Fruit fly (Drosophila melanogaster) whole organism, embryonic: Measurements from ENCODE around the gene Piezo.

Experiments
- Abd-B ChIP-seq: fragments of 200-800 bp; sonication (Bioruptor generic); optimal IDR thresholded peaks from 2 replicates; lab custom pipeline; 2018; ENCODE audit warnings: missing biosample characterization, mild to moderate bottlenecking, missing genetic modification characterization, moderate library complexity
- Adf1 ChIP-seq: fragments of 200-800 bp; sonication (Bioruptor generic); IDR thresholded peaks from 2 replicates; pipeline ENCODE4 v1.3.6; 2022; ENCODE audit warnings: missing biosample characterization, missing genetic modification characterization
- BEAF-32 ChIP-seq: fragments of 200-800 bp; sonication (Bioruptor generic); optimal IDR thresholded peaks from 3 replicates; lab custom pipeline; 2017; ENCODE audit warnings: missing biosample characterization, missing genetic modification characterization, mild to moderate bottlenecking, moderate library complexity, missing genetic modification reagents
- Bgb ChIP-seq: fragments of 200-800 bp; sonication (Bioruptor generic); IDR thresholded peaks from 2 replicates; pipeline ENCODE4 v1.3.6; 2022; ENCODE audit warnings: missing biosample characterization, missing genetic modification characterization; ENCODE audit not compliant: partially characterized antibody
- CG10147 ChIP-seq: fragments of 200-800 bp; sonication (Bioruptor generic); optimal IDR thresholded peaks from 2 replicates; lab custom pipeline; 2019; ENCODE audit warnings: missing biosample characterization, mild to moderate bottlenecking, missing genetic modification characterization, moderate library complexity
- CG10654 ChIP-seq: fragments of 200-800 bp; sonication (Bioruptor generic); optimal IDR thresholded peaks from 2 replicates; lab custom pipeline; 2016; ENCODE audit warnings: missing biosample characterization, missing genetic modification characterization
- CG13894 ChIP-seq: fragments of 200-800 bp; sonication (Bioruptor generic); optimal IDR thresholded peaks from 3 replicates; lab custom pipeline; 2018; ENCODE audit warnings: missing biosample characterization, mild to moderate bottlenecking, missing genetic modification characterization, moderate library complexity
- CG14441 ChIP-seq: fragments of 200-800 bp; sonication (Bioruptor generic); IDR thresholded peaks from 2 replicates; pipeline ENCODE4 v1.3.6; 2022; ENCODE audit warnings: missing biosample characterization, missing genetic modification characterization
- CG15479 ChIP-seq: fragments of 200-800 bp; sonication (Bioruptor generic); optimal IDR thresholded peaks from 3 replicates; lab custom pipeline; 2019; ENCODE audit warnings: missing biosample characterization, mild to moderate bottlenecking, missing genetic modification characterization, moderate library complexity
- CG16815 ChIP-seq: fragments of 200-800 bp; sonication (Bioruptor generic); optimal IDR thresholded peaks from 3 replicates; lab custom pipeline; 2017; ENCODE audit warnings: missing biosample characterization, mild to moderate bottlenecking, missing genetic modification characterization
- CG18619 ChIP-seq: fragments of 200-800 bp; sonication (Bioruptor generic); optimal IDR thresholded peaks from 3 replicates; lab custom pipeline; 2017; ENCODE audit warnings: missing biosample characterization, mild to moderate bottlenecking, missing genetic modification characterization
- CG3163 ChIP-seq: fragments of 200-800 bp; sonication (Bioruptor generic); optimal IDR thresholded peaks from 3 replicates; lab custom pipeline; 2016; ENCODE audit warnings: missing biosample characterization, missing genetic modification characterization
- CG34224 ChIP-seq: fragments of 200-800 bp; sonication (Bioruptor generic); IDR thresholded peaks from 3 replicates; pipeline ENCODE4 v1.3.6; 2022; ENCODE audit warnings: missing biosample characterization, missing genetic modification characterization; ENCODE audit not compliant: partially characterized antibody
- CG34376 ChIP-seq: fragments of 200-800 bp; sonication (Bioruptor generic); optimal IDR thresholded peaks from 2 replicates; lab custom pipeline; 2018; ENCODE audit warnings: missing biosample characterization, mild to moderate bottlenecking, missing genetic modification characterization
- CG42726 ChIP-seq: fragments of 200-800 bp; sonication (Bioruptor generic); IDR thresholded peaks from 2 replicates; pipeline ENCODE4 v1.3.6; 2022; ENCODE audit warnings: missing biosample characterization, missing genetic modification characterization; ENCODE audit not compliant: partially characterized antibody
- CG43689 ChIP-seq: fragments of 200-800 bp; sonication (Bioruptor generic); IDR thresholded peaks from 2 replicates; pipeline ENCODE4 v1.3.6; 2022; ENCODE audit warnings: missing biosample characterization, missing genetic modification characterization
- CG6683 ChIP-seq: fragments of 200-800 bp; sonication (Bioruptor generic); optimal IDR thresholded peaks from 2 replicates; lab custom pipeline; 2017; ENCODE audit warnings: missing biosample characterization, mild to moderate bottlenecking, missing genetic modification characterization, missing genetic modification reagents
- CG8765 ChIP-seq: fragments of 200-800 bp; sonication (Bioruptor generic); IDR thresholded peaks from 2 replicates; pipeline ENCODE4 v1.3.6; 2022; ENCODE audit warnings: missing biosample characterization, missing genetic modification characterization
- CG8944 ChIP-seq: fragments of 200-800 bp; sonication (Bioruptor generic); optimal IDR thresholded peaks from 3 replicates; lab custom pipeline; 2016; ENCODE audit warnings: missing biosample characterization, missing genetic modification characterization
- CG9817 ChIP-seq: fragments of 200-800 bp; sonication (Bioruptor generic); optimal IDR thresholded peaks from 2 replicates; lab custom pipeline; 2018; ENCODE audit warnings: missing biosample characterization, mild to moderate bottlenecking, missing genetic modification characterization, moderate library complexity
- CG9876 ChIP-seq: fragments of 200-800 bp; sonication (Bioruptor generic); optimal IDR thresholded peaks from 2 replicates; lab custom pipeline; 2016; ENCODE audit warnings: missing biosample characterization, missing genetic modification characterization
- Camta ChIP-seq: fragments of 200-800 bp; sonication (Bioruptor generic); optimal IDR thresholded peaks from 2 replicates; lab custom pipeline; 2016; ENCODE audit warnings: missing biosample characterization, missing genetic modification characterization
- Fer2 ChIP-seq: fragments of 200-800 bp; sonication (Bioruptor generic); optimal IDR thresholded peaks from 2 replicates; lab custom pipeline; 2018; ENCODE audit warnings: missing biosample characterization, mild to moderate bottlenecking, missing genetic modification characterization, moderate library complexity
- Jarid2 ChIP-seq: fragments of 200-800 bp; sonication (Bioruptor generic); optimal IDR thresholded peaks from 3 replicates; lab custom pipeline; 2017; ENCODE audit warnings: mild to moderate bottlenecking, missing biosample characterization, missing genetic modification reagents, missing genetic modification characterization
- NC2β ChIP-seq: fragments of 200-800 bp; sonication (Bioruptor generic); optimal IDR thresholded peaks from 2 replicates; lab custom pipeline; 2016; ENCODE audit warnings: missing biosample characterization, missing genetic modification characterization
- Rfx ChIP-seq: fragments of 200-800 bp; sonication (Bioruptor generic); IDR thresholded peaks from 2 replicates; pipeline ENCODE4 v1.3.6; 2022; ENCODE audit warnings: missing biosample characterization, missing genetic modification characterization
- Sin3A ChIP-seq: fragments of >200 bp; optimal IDR thresholded peaks from 2 replicates; lab custom pipeline; 2018
- Sry-β ChIP-seq: fragments of 200-800 bp; sonication (Bioruptor generic); optimal IDR thresholded peaks from 2 replicates; lab custom pipeline; 2018; ENCODE audit warnings: missing biosample characterization, mild to moderate bottlenecking, missing genetic modification characterization, moderate library complexity
- Sry-δ ChIP-seq: fragments of 200-800 bp; sonication (Bioruptor generic); optimal IDR thresholded peaks from 2 replicates; lab custom pipeline; 2016; ENCODE audit warnings: missing biosample characterization, missing genetic modification characterization
- ab ChIP-seq: fragments of 200-800 bp; sonication (Bioruptor generic); optimal IDR thresholded peaks from 2 replicates; lab custom pipeline; 2016; ENCODE audit warnings: missing biosample characterization, missing genetic modification characterization
- chif ChIP-seq, 2 experiments: fragments of 200-800 bp; sonication (Bioruptor generic); optimal IDR thresholded peaks; 3 replicates each; lab custom pipeline; 2016; ENCODE audit warnings: missing biosample characterization in 2 of 2, missing genetic modification characterization in 2 of 2
- crol ChIP-seq: fragments of 200-800 bp; sonication (Bioruptor generic); IDR thresholded peaks from 2 replicates; pipeline ENCODE4 v1.3.6; 2022; ENCODE audit warnings: missing biosample characterization, missing genetic modification characterization
- cwo ChIP-seq: fragments of 200-800 bp; sonication (Bioruptor generic); optimal IDR thresholded peaks from 3 replicates; lab custom pipeline; 2017; ENCODE audit warnings: missing biosample characterization, missing genetic modification characterization, mild to moderate bottlenecking, moderate library complexity, missing genetic modification reagents
- disco-r ChIP-seq: fragments of 200-800 bp; sonication (Bioruptor generic); optimal IDR thresholded peaks from 2 replicates; lab custom pipeline; 2016; ENCODE audit warnings: missing biosample characterization, missing genetic modification characterization
- inv ChIP-seq: fragments of 200-800 bp; sonication (Bioruptor generic); IDR thresholded peaks from 2 replicates; pipeline ENCODE4 v1.3.6; 2022; ENCODE audit warnings: missing biosample characterization, missing genetic modification characterization; ENCODE audit not compliant: partially characterized antibody
- jumu ChIP-seq: fragments of 200-800 bp; sonication (Bioruptor generic); optimal IDR thresholded peaks from 3 replicates; lab custom pipeline; 2016; ENCODE audit warnings: missing biosample characterization, missing genetic modification characterization
- mirr ChIP-seq: fragments of 200-800 bp; sonication (Bioruptor generic); optimal IDR thresholded peaks from 3 replicates; lab custom pipeline; 2018; ENCODE audit warnings: missing biosample characterization, mild to moderate bottlenecking, missing genetic modification characterization
- mld ChIP-seq: fragments of 200-800 bp; sonication (Bioruptor generic); IDR thresholded peaks from 3 replicates; pipeline ENCODE4 v1.3.6; 2022; ENCODE audit warnings: missing biosample characterization, missing genetic modification characterization; ENCODE audit not compliant: partially characterized antibody
- nom ChIP-seq: fragments of 200-800 bp; sonication (Bioruptor generic); optimal IDR thresholded peaks from 2 replicates; lab custom pipeline; 2017; ENCODE audit warnings: missing biosample characterization, missing genetic modification characterization, mild to moderate bottlenecking, moderate library complexity, missing genetic modification reagents
- pan ChIP-seq, 4 experiments: fragments of >200 bp in 3 of 4; fragments of 200-800 bp in 1 of 4; sonication (Bioruptor generic) in 1 of 4; optimal IDR thresholded peaks in 3 of 4; IDR thresholded peaks in 1 of 4; 2 replicates each; pipeline versions ENCODE4 v1.3.6 to Lab custom; 2017 to 2022; ENCODE audit warnings: missing biosample characterization in 2 of 4, missing genetic modification characterization in 2 of 4, mixed read lengths in 1 of 4
- pros ChIP-seq: fragments of 200-800 bp; sonication (Bioruptor generic); optimal IDR thresholded peaks from 3 replicates; lab custom pipeline; 2019; ENCODE audit warnings: missing biosample characterization, mild to moderate bottlenecking, missing genetic modification characterization, moderate library complexity
- psq ChIP-seq: fragments of 200-800 bp; sonication (Bioruptor generic); optimal IDR thresholded peaks from 2 replicates; lab custom pipeline; 2017; ENCODE audit warnings: missing biosample characterization, missing genetic modification characterization
- unc-4 ChIP-seq: fragments of 200-800 bp; sonication (Bioruptor generic); IDR thresholded peaks from 2 replicates; pipeline ENCODE4 v1.3.6; 2022; ENCODE audit warnings: missing biosample characterization, missing genetic modification characterization; ENCODE audit not compliant: partially characterized antibody
- unpg ChIP-seq: fragments of 200-800 bp; sonication (Bioruptor generic); optimal IDR thresholded peaks from 3 replicates; lab custom pipeline; 2018; ENCODE audit warnings: missing biosample characterization, mild to moderate bottlenecking, missing genetic modification characterization, moderate library complexity
- vfl ChIP-seq: fragments of 200-800 bp; sonication (Bioruptor generic); optimal IDR thresholded peaks from 2 replicates; lab custom pipeline; 2016; ENCODE audit warnings: missing biosample characterization, missing genetic modification characterization
- zfh2 ChIP-seq: fragments of 200-800 bp; sonication (Bioruptor generic); optimal IDR thresholded peaks from 2 replicates; lab custom pipeline; 2016; ENCODE audit warnings: missing biosample characterization, missing genetic modification characterization

The Piezo gene

DNA sequence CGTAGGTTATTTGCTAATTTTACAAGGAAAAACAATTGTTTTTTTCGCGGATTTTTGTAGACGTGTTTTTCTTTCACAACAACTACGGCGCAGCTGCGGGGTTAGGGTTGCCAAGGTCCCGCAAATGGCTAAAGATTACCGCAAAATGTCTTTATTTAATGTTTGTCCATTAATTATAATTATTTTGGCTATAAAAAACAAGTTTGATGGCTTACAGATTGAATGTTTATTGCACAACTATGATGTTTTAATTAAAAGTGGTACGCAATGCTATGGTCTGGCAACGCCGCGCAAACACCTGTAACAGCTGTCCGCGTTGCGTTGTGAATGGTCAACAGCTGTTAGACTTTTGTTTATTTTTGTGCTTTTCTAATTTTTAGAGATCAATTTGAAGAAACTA lies 6.2 kb upstream of the Piezo start (continued):
- TF ChIP-seq pan (optimal IDR thresholded peaks at IDR 0.05; lab: Kevin White, UChicago), result no peak
- TF ChIP-seq pan (GFP tag; optimal IDR thresholded peaks at IDR 0.05 in 1 of 2, IDR thresholded peaks at IDR 0.05 in 1 of 2), result peak in 1 of 2 experiments; percentile 64
- TF ChIP-seq CG16815, result peak; percentile 37
- TF ChIP-seq Adf1 (GFP tag; lab: Robert Waterston, UW), result peak; percentile 57
- no peak for TF ChIP-seq inv (GFP tag; lab: Robert Waterston, UW)

- no peak for TF ChIP-seq CG9876 (GFP tag; lab: Kevin White, UChicago)
- 0 out of 3 replicates have a peak, but pooled peaks have one; percentile 3 for TF ChIP-seq CG34224
- no peak for TF ChIP-seq CG43689 (GFP tag; lab: Robert Waterston, UW)
- no peak for TF ChIP-seq CG18619 (GFP tag; lab: Kevin White, UChicago)
- TF ChIP-seq CG15479 (GFP tag; lab: Kevin White, UChicago), result no peak
- no peak for TF ChIP-seq chif (GFP tag; optimal IDR thresholded peaks at IDR 0.05; lab: Kevin White, UChicago)
- no peak for TF ChIP-seq CG10654 (GFP tag; lab: Kevin White, UChicago)
- TF ChIP-seq jumu (GFP tag; lab: Kevin White, UChicago), result no peak
- TF ChIP-seq CG34376 (GFP tag; lab: Kevin White, UChicago), result peak; percentile 89
- TF ChIP-seq crol (GFP tag; lab: Robert Waterston, UW), result no peak
- TF ChIP-seq zfh2 (GFP tag; lab: Kevin White, UChicago), result no peak
- TF ChIP-seq Bgb (GFP tag; lab: Robert Waterston, UW), result 0 out of 2 replicates have a peak, but pooled peaks have one; percentile 0
- peak; percentile 3 for TF ChIP-seq mirr (GFP tag; lab: Kevin White, UChicago)
- TF ChIP-seq cwo, result peak; percentile 60
- TF ChIP-seq BEAF-32, result no peak
- TF ChIP-seq, all 482 proteins: peak for 5
These were observed 5.7 kb upstream of the Piezo start for dm6 chr2L:8157166-8157565.

- TF ChIP-seq unc-4 (GFP tag; lab: Robert Waterston, UW) (no peak), Abd-B (GFP tag; lab: Kevin White, UChicago) (peak; percentile 96), Sin3A (lab: Kevin White, UChicago) (peak; percentile 25), ab (GFP tag; lab: Kevin White, UChicago) (peak; percentile 93), cwo (peak; percentile 80), CG42726 (GFP tag; lab: Robert Waterston, UW) (no peak), Sry-δ (GFP tag; lab: Kevin White, UChicago) (peak; percentile 73), Sry-β (GFP tag; lab: Kevin White, UChicago) (peak; percentile 80), CG9817 (tag; lab: Kevin White, UChicago) (peak; percentile 95), psq (GFP tag; lab: Kevin White, UChicago) (peak; percentile 74), Jarid2 (GFP tag; lab: Kevin White, UChicago) (peak; percentile 63), CG13894 (tag; lab: Kevin White, UChicago) (peak; percentile 94), vfl (GFP tag; lab: Kevin White, UChicago) (peak; percentile 94), CG14441 (GFP tag; lab: Robert Waterston, UW) (peak; percentile 96), CG6683 (GFP tag; lab: Kevin White, UChicago) (peak; percentile 73), CG8765 (GFP tag; lab: Robert Waterston, UW) (peak; percentile 76), NC2β (peak; percentile 94), CG8944 (GFP tag; lab: Kevin White, UChicago) (peak; percentile 96), CG10147 (GFP tag; lab: Kevin White, UChicago) (peak; percentile 92), unpg (GFP tag; lab: Kevin White, UChicago) (peak; percentile 93), Rfx (GFP tag; lab: Robert Waterston, UW) (peak; percentile 96), disco-r (peak; percentile 86), Fer2 (tag; lab: Kevin White, UChicago) (peak; percentile 91), pros (peak; percentile 27), Camta (peak; percentile 94), mld (no peak), CG3163 (GFP tag; lab: Kevin White, UChicago) (peak; percentile 81), nom (peak; percentile 89), crol (GFP tag; lab: Robert Waterston, UW) (peak; percentile 33; the same call in 1 of the 2 replicates)
These were observed 3.4 kb upstream of the Piezo start, which contains the start of the genes PAPLA1 and Rbsn-5 for dm6 chr2L:8159498-8159897. TSS of gene PAPLA1 (minus strand) at chr2L:8159638. TSS of gene Rbsn-5 (plus strand) at chr2L:8159832.
